Fruit fly (Drosophila melanogaster) whole organism, wandering third instar larva: ENCODE measurements around the gene TM9SF3.

Source experiments
- CG32264 ChIP-seq: fragments of 200-800 bp; sonication (Bioruptor generic); optimal IDR thresholded peaks from 2 replicates; lab custom pipeline; 2016; ENCODE audit warnings: missing biosample characterization, missing genetic modification characterization
- HLH106 ChIP-seq: fragments of 200-800 bp; optimal IDR thresholded peaks from 3 replicates; lab custom pipeline; 2019; ENCODE audit warnings: missing biosample characterization, mild to moderate bottlenecking, missing genetic modification characterization, moderate library complexity
- Hr78 ChIP-seq: fragments of >200 bp; optimal IDR thresholded peaks from 2 replicates; lab custom pipeline; 2017; ENCODE audit warnings: missing biosample characterization, missing genetic modification characterization
- OdsH ChIP-seq: fragments of 200-800 bp; sonication (Bioruptor generic); optimal IDR thresholded peaks from 2 replicates; lab custom pipeline; 2016; ENCODE audit warnings: missing biosample characterization, mild to moderate bottlenecking, missing genetic modification characterization
- Rel ChIP-seq, 2 experiments: fragments of 200-800 bp; sonication (Bioruptor generic) in 1 of 2; optimal IDR thresholded peaks; 2 replicates in 1 of 2; 3 replicates in 1 of 2; lab custom pipeline; 2016 to 2019; ENCODE audit warnings: mild to moderate bottlenecking in 2 of 2, missing biosample characterization in 2 of 2, missing genetic modification characterization in 2 of 2, moderate library complexity in 1 of 2
- br ChIP-seq: fragments of 200-800 bp; sonication (Bioruptor generic); optimal IDR thresholded peaks from 2 replicates; lab custom pipeline; 2016; ENCODE audit warnings: missing biosample characterization, missing genetic modification characterization
- brk ChIP-seq: fragments of 200-800 bp; sonication (Bioruptor generic); optimal IDR thresholded peaks from 2 replicates; lab custom pipeline; 2016; ENCODE audit warnings: missing biosample characterization, mild to moderate bottlenecking, missing genetic modification characterization
- fru ChIP-seq: fragments of 200-800 bp; sonication (Bioruptor generic); optimal IDR thresholded peaks from 3 replicates; lab custom pipeline; 2016; ENCODE audit warnings: missing biosample characterization, mild to moderate bottlenecking, missing genetic modification characterization
- jim ChIP-seq: fragments of 175-275, 200-325 bp; sonication (Bioruptor generic); optimal IDR thresholded peaks from 2 replicates; lab custom pipeline; 2016; ENCODE audit warnings: missing biosample characterization, mild to moderate bottlenecking, missing genetic modification characterization
- psq ChIP-seq: fragments of 200-800 bp; sonication (Bioruptor generic); optimal IDR thresholded peaks from 3 replicates; lab custom pipeline; 2017; ENCODE audit warnings: missing biosample characterization, mild to moderate bottlenecking, missing genetic modification characterization, moderate library complexity

DNA sequence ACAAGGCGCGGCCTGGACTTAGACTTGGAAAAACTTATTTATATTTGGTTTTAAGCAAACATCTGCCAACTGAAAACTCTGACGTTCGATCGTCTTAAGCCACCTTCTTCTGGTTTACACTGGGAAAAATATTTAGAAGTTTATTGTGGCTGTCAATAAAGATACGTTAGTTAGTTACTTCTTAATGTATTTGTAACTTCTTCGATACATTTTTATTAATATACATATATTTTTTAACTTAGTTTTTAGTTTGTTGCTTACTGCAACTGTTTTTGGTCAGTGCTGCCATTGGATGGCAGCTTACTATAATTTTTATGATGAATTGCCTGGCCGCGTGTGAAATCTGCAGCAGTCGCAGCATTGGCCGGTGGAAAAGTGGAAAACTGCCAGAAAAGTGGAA lies 5.7 kb upstream of the TM9SF3 start:
- TF ChIP-seq brk (GFP tag; lab: Kevin White, UChicago) = no peak
- TF ChIP-seq OdsH (GFP tag; lab: Kevin White, UChicago) = no peak
- TF ChIP-seq HLH106 (tag; lab: Kevin White, UChicago) = no peak
- no peak for TF ChIP-seq Rel (GFP tag; optimal IDR thresholded peaks at IDR 0.05; lab: Kevin White, UChicago)
- TF ChIP-seq Rel (tag; optimal IDR thresholded peaks at IDR 0.05; lab: Kevin White, UChicago) = no peak
- no peak for TF ChIP-seq fru (GFP tag; lab: Kevin White, UChicago)
- no peak for TF ChIP-seq jim (GFP tag; lab: Kevin White, UChicago)
- TF ChIP-seq psq (GFP tag; lab: Kevin White, UChicago) = no peak
- no peak for TF ChIP-seq br
- no peak for TF ChIP-seq Hr78 (GFP tag; lab: Kevin White, UChicago)
- TF ChIP-seq CG32264 (GFP tag; lab: Kevin White, UChicago) = no peak
